Fruit fly (Drosophila melanogaster) whole organism, embryonic: Measurements from ENCODE around the gene mRpS30.
A peak's percentile ranks its signal among the peaks of the same experiment; 100 is the strongest.

Experiments used
- Aef1 ChIP-seq: fragments of 200-800 bp; sonication (Bioruptor generic); IDR thresholded peaks from 3 replicates; pipeline ENCODE4 v1.3.6; 2022; ENCODE audit warnings: missing biosample characterization, missing genetic modification characterization
- B-H1 ChIP-seq: fragments of 200-800 bp; sonication (Bioruptor generic); IDR thresholded peaks from 3 replicates; pipeline ENCODE4 v1.3.6; 2022; ENCODE audit warnings: missing biosample characterization, missing genetic modification characterization
- B-H2 ChIP-seq: fragments of 200-800 bp; sonication (Bioruptor generic); optimal IDR thresholded peaks from 2 replicates; lab custom pipeline; 2018; ENCODE audit warnings: missing biosample characterization, mild to moderate bottlenecking, missing genetic modification characterization
- BEAF-32 ChIP-seq: fragments of 200-800 bp; sonication (Bioruptor generic); optimal IDR thresholded peaks from 3 replicates; lab custom pipeline; 2017; ENCODE audit warnings: missing biosample characterization, missing genetic modification characterization, mild to moderate bottlenecking, moderate library complexity, missing genetic modification reagents
- Bdp1 ChIP-seq: fragments of 200-800 bp; sonication (Bioruptor generic); optimal IDR thresholded peaks from 3 replicates; lab custom pipeline; 2016; ENCODE audit warnings: missing biosample characterization, missing genetic modification characterization
- CG10209 ChIP-seq: fragments of 200-800 bp; sonication (Bioruptor generic); optimal IDR thresholded peaks from 3 replicates; lab custom pipeline; 2017; ENCODE audit warnings: missing biosample characterization, mild to moderate bottlenecking, missing genetic modification characterization, missing genetic modification reagents
- CG10267 ChIP-seq: fragments of 200-800 bp; sonication (Bioruptor generic); optimal IDR thresholded peaks from 2 replicates; lab custom pipeline; 2018; ENCODE audit warnings: missing biosample characterization, mild to moderate bottlenecking, missing genetic modification characterization, moderate library complexity
- CG10321 ChIP-seq: fragments of 200-800 bp; sonication (Bioruptor generic); IDR thresholded peaks from 2 replicates; pipeline ENCODE4 v1.3.6; 2022; ENCODE audit warnings: missing biosample characterization, missing genetic modification characterization
- CG11398 ChIP-seq: fragments of 200-800 bp; sonication (Bioruptor generic); optimal IDR thresholded peaks from 2 replicates; lab custom pipeline; 2016; ENCODE audit warnings: missing biosample characterization, missing genetic modification characterization
- CG11695 ChIP-seq: fragments of 200-800 bp; sonication (Bioruptor generic); IDR thresholded peaks from 3 replicates; pipeline ENCODE4 v1.3.6; 2022; ENCODE audit warnings: missing biosample characterization, missing genetic modification characterization
- CG12299 ChIP-seq: fragments of 200-800 bp; sonication (Bioruptor generic); optimal IDR thresholded peaks from 2 replicates; lab custom pipeline; 2018; ENCODE audit warnings: missing biosample characterization, mild to moderate bottlenecking, missing genetic modification characterization
- CG12659 ChIP-seq: fragments of 200-800 bp; sonication (Bioruptor generic); optimal IDR thresholded peaks from 3 replicates; lab custom pipeline; 2017; ENCODE audit warnings: mild to moderate bottlenecking, missing biosample characterization, missing genetic modification reagents, missing genetic modification characterization
- CG14965 ChIP-seq: fragments of 200-800 bp; sonication (Bioruptor generic); optimal IDR thresholded peaks from 2 replicates; lab custom pipeline; 2016; ENCODE audit warnings: missing biosample characterization, missing genetic modification characterization, borderline replicate concordance
- CG1603 ChIP-seq: fragments of 200-800 bp; sonication (Bioruptor generic); optimal IDR thresholded peaks from 2 replicates; lab custom pipeline; 2019; ENCODE audit warnings: missing biosample characterization, mild to moderate bottlenecking, missing genetic modification characterization, moderate library complexity
- CG16863 ChIP-seq: fragments of 200-800 bp; sonication (Bioruptor generic); optimal IDR thresholded peaks from 3 replicates; lab custom pipeline; 2016; ENCODE audit warnings: missing biosample characterization, missing genetic modification characterization
- CG1832 ChIP-seq: fragments of 200-800 bp; sonication (Bioruptor generic); optimal IDR thresholded peaks from 2 replicates; lab custom pipeline; 2017; ENCODE audit warnings: missing biosample characterization, mild to moderate bottlenecking, missing genetic modification characterization, inconsistent platforms
- CG18599 ChIP-seq: fragments of 200-800 bp; sonication (Bioruptor generic); optimal IDR thresholded peaks from 3 replicates; lab custom pipeline; 2017; ENCODE audit warnings: missing biosample characterization, missing genetic modification characterization, mild to moderate bottlenecking, moderate library complexity, missing genetic modification reagents
- CG2199 ChIP-seq: fragments of 200-800 bp; sonication (Bioruptor generic); IDR thresholded peaks from 3 replicates; pipeline ENCODE4 v1.3.6; 2022; ENCODE audit warnings: missing biosample characterization, missing genetic modification characterization
- CG2712 ChIP-seq: fragments of 200-800 bp; optimal IDR thresholded peaks from 3 replicates; lab custom pipeline; 2019; ENCODE audit warnings: missing biosample characterization, mild to moderate bottlenecking, missing genetic modification characterization, moderate library complexity
- CG30403 ChIP-seq: fragments of 200-800 bp; sonication (Bioruptor generic); optimal IDR thresholded peaks from 3 replicates; lab custom pipeline; 2016; ENCODE audit warnings: missing biosample characterization, missing genetic modification characterization
- CG4360 ChIP-seq: fragments of 200-800 bp; sonication (Bioruptor generic); IDR thresholded peaks from 2 replicates; pipeline ENCODE4 v1.3.6; 2022; ENCODE audit warnings: missing biosample characterization, missing genetic modification characterization
- CG4617 ChIP-seq: fragments of 200-800 bp; sonication (Bioruptor generic); optimal IDR thresholded peaks from 3 replicates; lab custom pipeline; 2016; ENCODE audit warnings: missing biosample characterization, missing genetic modification characterization, borderline replicate concordance
- CG5245 ChIP-seq: fragments of 200-800 bp; sonication (Bioruptor generic); optimal IDR thresholded peaks from 3 replicates; lab custom pipeline; 2016; ENCODE audit warnings: missing biosample characterization, missing genetic modification characterization
- CG9215 ChIP-seq: fragments of 200-800 bp; sonication (Bioruptor generic); IDR thresholded peaks from 2 replicates; pipeline ENCODE4 v1.3.6; 2022; ENCODE audit warnings: missing biosample characterization, missing genetic modification characterization
- Doc3 ChIP-seq: fragments of 200-800 bp; sonication (Bioruptor generic); IDR thresholded peaks from 3 replicates; pipeline ENCODE4 v1.3.6; 2022; ENCODE audit warnings: missing biosample characterization, missing genetic modification characterization; ENCODE audit not compliant: partially characterized antibody
- Eip74EF ChIP-seq, 2 experiments: fragments of 200-800 bp in 1 of 2; fragments of >200 bp in 1 of 2; sonication (Bioruptor generic) in 1 of 2; optimal IDR thresholded peaks; 2 replicates each; lab custom pipeline; 2017 to 2019; ENCODE audit warnings: missing biosample characterization in 2 of 2, missing genetic modification characterization in 2 of 2, mild to moderate bottlenecking in 1 of 2, moderate library complexity in 1 of 2
- Fer3 ChIP-seq: fragments of 200-800 bp; sonication (Bioruptor generic); optimal IDR thresholded peaks from 2 replicates; lab custom pipeline; 2018; ENCODE audit warnings: missing biosample characterization, mild to moderate bottlenecking, missing genetic modification characterization, moderate library complexity
- MBD-R2 ChIP-seq: fragments of 200-800 bp; sonication (Bioruptor generic); IDR thresholded peaks from 2 replicates; pipeline ENCODE4 v1.3.6; 2022; ENCODE audit warnings: missing biosample characterization, missing genetic modification characterization
- MESR4 ChIP-seq: fragments of 200-800 bp; sonication (Bioruptor generic); optimal IDR thresholded peaks from 2 replicates; lab custom pipeline; 2018; ENCODE audit warnings: missing biosample characterization, mild to moderate bottlenecking, missing genetic modification characterization, moderate library complexity
- Mad ChIP-seq: fragments of 200-800 bp; sonication (Bioruptor generic); optimal IDR thresholded peaks from 2 replicates; lab custom pipeline; 2016; ENCODE audit warnings: missing biosample characterization, missing genetic modification characterization
- Oaz ChIP-seq: fragments of 200-800 bp; sonication (Bioruptor generic); IDR thresholded peaks from 2 replicates; pipeline ENCODE4 v1.3.6; 2022; ENCODE audit warnings: missing biosample characterization, missing genetic modification characterization
- TFAM ChIP-seq: fragments of 200-800 bp; sonication (Bioruptor generic); optimal IDR thresholded peaks from 2 replicates; lab custom pipeline; 2017; ENCODE audit warnings: missing biosample characterization, missing genetic modification characterization, inconsistent platforms
- Taf1 ChIP-seq: fragments of 200-800 bp; sonication (Bioruptor generic); IDR thresholded peaks from 2 replicates; pipeline ENCODE4 v1.3.6; 2022; ENCODE audit warnings: missing biosample characterization, missing genetic modification characterization
- abd-A ChIP-seq: fragments of 200-800 bp; sonication (Bioruptor generic); optimal IDR thresholded peaks from 3 replicates; lab custom pipeline; 2019; ENCODE audit warnings: missing biosample characterization, mild to moderate bottlenecking, missing genetic modification characterization, moderate library complexity
- ato ChIP-seq: fragments of 200-800 bp; sonication (Bioruptor generic); IDR thresholded peaks from 2 replicates; pipeline ENCODE4 v1.3.6; 2022; ENCODE audit warnings: missing biosample characterization, missing genetic modification characterization; ENCODE audit not compliant: partially characterized antibody
- bbx ChIP-seq: fragments of 200-800 bp; sonication (Bioruptor generic); IDR thresholded peaks from 2 replicates; pipeline ENCODE4 v1.3.6; 2022; ENCODE audit warnings: missing biosample characterization, missing genetic modification characterization; ENCODE audit not compliant: partially characterized antibody
- corto ChIP-seq: fragments of 200-800 bp; sonication (Bioruptor generic); optimal IDR thresholded peaks from 2 replicates; lab custom pipeline; 2016; ENCODE audit warnings: missing biosample characterization, mild to moderate bottlenecking, missing genetic modification characterization, moderate library complexity
- exex ChIP-seq: fragments of 200-800 bp; sonication (Bioruptor generic); optimal IDR thresholded peaks from 4 replicates; lab custom pipeline; 2018; ENCODE audit warnings: missing biosample characterization, mild to moderate bottlenecking, missing genetic modification characterization, moderate library complexity
- grn ChIP-seq: fragments of 200-800 bp; sonication (Bioruptor generic); optimal IDR thresholded peaks from 3 replicates; lab custom pipeline; 2017; ENCODE audit warnings: missing biosample characterization, missing genetic modification characterization
- jumu ChIP-seq: fragments of 200-800 bp; sonication (Bioruptor generic); optimal IDR thresholded peaks from 3 replicates; lab custom pipeline; 2016; ENCODE audit warnings: missing biosample characterization, missing genetic modification characterization
- knrl ChIP-seq: fragments of 200-800 bp; sonication (Bioruptor generic); IDR thresholded peaks from 3 replicates; pipeline ENCODE4 v1.3.6; 2022; ENCODE audit warnings: missing biosample characterization, missing genetic modification characterization; ENCODE audit not compliant: partially characterized antibody
- odd ChIP-seq: fragments of 200-800 bp; sonication (Bioruptor generic); optimal IDR thresholded peaks from 2 replicates; lab custom pipeline; 2017; ENCODE audit warnings: missing biosample characterization, mild to moderate bottlenecking, missing genetic modification characterization
- pb ChIP-seq: fragments of 200-800 bp; sonication (Bioruptor generic); optimal IDR thresholded peaks from 3 replicates; lab custom pipeline; 2016; ENCODE audit warnings: missing biosample characterization, missing genetic modification characterization
- pfk ChIP-seq: fragments of 200-800 bp; sonication (Bioruptor generic); optimal IDR thresholded peaks from 2 replicates; lab custom pipeline; 2018; ENCODE audit warnings: missing biosample characterization, mild to moderate bottlenecking, missing genetic modification characterization, moderate library complexity
- ro ChIP-seq: fragments of 200-800 bp; sonication (Bioruptor generic); IDR thresholded peaks from 2 replicates; pipeline ENCODE4 v1.3.6; 2022; ENCODE audit warnings: missing biosample characterization, missing genetic modification characterization
- twi ChIP-seq: fragments of 200-800 bp; optimal IDR thresholded peaks from 2 replicates; lab custom pipeline; 2019; ENCODE audit warnings: missing biosample characterization, mild to moderate bottlenecking, missing genetic modification characterization, moderate library complexity
- unpg ChIP-seq: fragments of 200-800 bp; sonication (Bioruptor generic); optimal IDR thresholded peaks from 3 replicates; lab custom pipeline; 2018; ENCODE audit warnings: missing biosample characterization, mild to moderate bottlenecking, missing genetic modification characterization, moderate library complexity
- wek ChIP-seq: fragments of 200-800 bp; sonication (Bioruptor generic); optimal IDR thresholded peaks from 3 replicates; lab custom pipeline; 2018; ENCODE audit warnings: missing biosample characterization, mild to moderate bottlenecking, missing genetic modification characterization, moderate library complexity
- z ChIP-seq: fragments of 200-800 bp; sonication (Bioruptor generic); IDR thresholded peaks from 3 replicates; pipeline ENCODE4 v1.3.6; 2022; ENCODE audit warnings: missing biosample characterization, missing genetic modification characterization

Gene mRpS30

dm6 chrX:15802880-15803650 lies 17.2 kb downstream of the mRpS30 start:
- no peak for TF ChIP-seq wek
- no peak for TF ChIP-seq Oaz
- TF ChIP-seq CG30403 (GFP tag; lab: Kevin White, UChicago), result peak; percentile 10
- no peak for TF ChIP-seq jumu
- no peak for TF ChIP-seq CG11695 (GFP tag; lab: Robert Waterston, UW)
- TF ChIP-seq BEAF-32 (GFP tag; lab: Kevin White, UChicago), result peak; percentile 76
- no peak for TF ChIP-seq CG4360 (GFP tag; lab: Robert Waterston, UW)
- TF ChIP-seq ro (GFP tag; lab: Robert Waterston, UW), result no peak
- TF ChIP-seq ato (GFP tag; lab: Robert Waterston, UW), result peak; percentile 55
- no peak for TF ChIP-seq Bdp1 (GFP tag; lab: Kevin White, UChicago)
- TF ChIP-seq CG10321 (GFP tag; lab: Robert Waterston, UW), result no peak
- peak; percentile 31 for TF ChIP-seq CG2712
- TF ChIP-seq pfk (GFP tag; lab: Kevin White, UChicago), result no peak
- peak; percentile 44 for TF ChIP-seq MBD-R2 (GFP tag; lab: Robert Waterston, UW)
- no peak for TF ChIP-seq CG9215 (GFP tag; lab: Robert Waterston, UW)
- TF ChIP-seq B-H1 (GFP tag; lab: Robert Waterston, UW), result no peak
- TF ChIP-seq CG18599, result peak; percentile 33
- TF ChIP-seq Taf1 (GFP tag; lab: Robert Waterston, UW), result no peak
- peak; percentile 31 for TF ChIP-seq B-H2 (GFP tag; lab: Kevin White, UChicago)
- no peak for TF ChIP-seq CG2199 (GFP tag; lab: Robert Waterston, UW)
- no peak for TF ChIP-seq twi (tag; lab: Kevin White, UChicago)
- TF ChIP-seq TFAM, result no peak
- TF ChIP-seq CG16863 (GFP tag; lab: Kevin White, UChicago), result no peak
- peak; percentile 5 for TF ChIP-seq CG10267 (tag; lab: Kevin White, UChicago)
- TF ChIP-seq pb (GFP tag; lab: Kevin White, UChicago), result no peak
- TF ChIP-seq CG11398 (GFP tag; lab: Kevin White, UChicago), result no peak
- no peak for TF ChIP-seq odd (GFP tag; lab: Kevin White, UChicago)
- TF ChIP-seq CG12659 (GFP tag; lab: Kevin White, UChicago), result peak; percentile 20
- TF ChIP-seq CG1832 (GFP tag; lab: Kevin White, UChicago), result no peak
- no peak for TF ChIP-seq corto
- TF ChIP-seq z (GFP tag; lab: Robert Waterston, UW), result no peak
- peak; percentile 5 for TF ChIP-seq CG10209 (GFP tag; lab: Kevin White, UChicago)
- peak; percentile 31 for TF ChIP-seq CG4617
- peak; percentile 24 for TF ChIP-seq unpg (GFP tag; lab: Kevin White, UChicago)
- TF ChIP-seq Mad (GFP tag; lab: Kevin White, UChicago), result no peak
- peak; percentile 30 for TF ChIP-seq CG1603 (tag; lab: Kevin White, UChicago)
- TF ChIP-seq CG5245 (GFP tag; lab: Kevin White, UChicago), result peak; percentile 3
- TF ChIP-seq MESR4, result peak; percentile 22
- no peak for TF ChIP-seq grn (GFP tag; lab: Kevin White, UChicago)
- no peak for TF ChIP-seq abd-A (tag; lab: Kevin White, UChicago)
- TF ChIP-seq Fer3, result peak; percentile 7
- TF ChIP-seq Aef1 (GFP tag; lab: Robert Waterston, UW), result no peak
- TF ChIP-seq CG14965 (GFP tag; lab: Kevin White, UChicago), result no peak
- peak; percentile 74 for TF ChIP-seq bbx
- TF ChIP-seq Doc3 (GFP tag; lab: Robert Waterston, UW), result peak; percentile 64
- TF ChIP-seq Eip74EF (GFP tag; optimal IDR thresholded peaks at IDR 0.05; lab: Kevin White, UChicago), result no peak
- peak; percentile 71 for TF ChIP-seq knrl
- no peak for TF ChIP-seq CG12299
- peak; percentile 27 for TF ChIP-seq exex
